Fruit fly (Drosophila melanogaster) whole organism, prepupa: Measurements from ENCODE around the gene CG18294.

Experiments used
- Blimp-1 ChIP-seq: fragments of 200-800 bp; sonication (Bioruptor generic); optimal IDR thresholded peaks from 3 replicates; lab custom pipeline; 2017; ENCODE audit warnings: missing biosample characterization, missing genetic modification characterization, mild to moderate bottlenecking, moderate library complexity, missing genetic modification reagents
- CG11762 ChIP-seq: fragments of 200-800 bp; sonication (Bioruptor generic); optimal IDR thresholded peaks from 3 replicates; lab custom pipeline; 2016; ENCODE audit warnings: missing biosample characterization, missing genetic modification characterization; ENCODE audit not compliant: insufficient read depth
- Gug ChIP-seq: fragments of 200-800 bp; sonication (Bioruptor generic); IDR thresholded peaks from 2 replicates; pipeline ENCODE4 v1.3.6; 2022; ENCODE audit warnings: missing biosample characterization, missing genetic modification characterization
- Smox ChIP-seq: fragments of 200-800 bp; sonication (Bioruptor generic); optimal IDR thresholded peaks from 3 replicates; lab custom pipeline; 2016; ENCODE audit warnings: missing biosample characterization, missing genetic modification characterization
- Sox102F ChIP-seq: fragments of 200-800 bp; sonication (Bioruptor generic); optimal IDR thresholded peaks from 2 replicates; lab custom pipeline; 2016; ENCODE audit warnings: missing biosample characterization, mild to moderate bottlenecking, missing genetic modification characterization
- dsx ChIP-seq: fragments of 200-800 bp; optimal IDR thresholded peaks from 3 replicates; lab custom pipeline; 2019; ENCODE audit warnings: missing biosample characterization, mild to moderate bottlenecking, missing genetic modification characterization, moderate library complexity; ENCODE audit not compliant: poor library complexity, severe bottlenecking
- fd85E ChIP-seq: fragments of 200-800 bp; sonication (Bioruptor generic); optimal IDR thresholded peaks from 3 replicates; lab custom pipeline; 2016; ENCODE audit warnings: missing biosample characterization, missing genetic modification characterization
- lz ChIP-seq: fragments of 200-800 bp; sonication (Bioruptor generic); optimal IDR thresholded peaks from 3 replicates; lab custom pipeline; 2016; ENCODE audit warnings: missing biosample characterization, missing genetic modification characterization
- ss ChIP-seq, 2 experiments: fragments of 200-800 bp; sonication (Bioruptor generic); optimal IDR thresholded peaks; 2 replicates in 1 of 2; 3 replicates in 1 of 2; lab custom pipeline; 2017 to 2018; ENCODE audit warnings: mild to moderate bottlenecking in 2 of 2, missing biosample characterization in 2 of 2, missing genetic modification characterization in 2 of 2, moderate library complexity in 1 of 2

DNA sequence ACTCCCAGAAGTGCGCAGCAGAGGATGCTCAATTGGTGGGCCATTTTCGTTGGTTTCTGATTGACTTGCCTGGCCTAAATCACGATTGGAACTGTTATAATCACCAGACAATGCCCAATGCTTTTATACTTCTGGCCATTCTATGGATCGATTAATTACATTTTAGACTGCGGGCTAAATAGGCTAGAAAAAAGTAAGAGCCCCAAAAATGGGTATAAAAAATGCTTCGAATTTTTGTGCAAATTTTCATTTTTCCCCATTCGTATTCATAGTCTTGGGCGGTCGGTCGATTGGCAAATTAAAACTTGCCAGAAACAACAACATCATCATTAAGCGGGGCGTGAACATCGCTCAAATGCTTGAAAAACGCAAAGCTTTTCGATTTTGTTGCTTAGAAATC is 42.9 kb upstream of the CG18294 start, which contains the start of gene Cpr76Ba:
- TF ChIP-seq fd85E (no peak), ss (GFP tag; optimal IDR thresholded peaks at IDR 0.05; lab: Kevin White, UChicago) (no peak), Blimp-1 (GFP tag; lab: Kevin White, UChicago) (no peak), CG11762 (GFP tag; lab: Kevin White, UChicago) (no peak), Sox102F (no peak), Smox (GFP tag; lab: Kevin White, UChicago) (no peak), dsx (GFP tag; lab: Kevin White, UChicago) (no peak), lz (no peak), Gug (no peak)
